Fruit fly (Drosophila melanogaster) whole organism, prepupa: ENCODE measurements around the gene CG8173.

Experiments used
- CG10631 ChIP-seq: fragments of 200-800 bp; sonication (Bioruptor generic); optimal IDR thresholded peaks from 2 replicates; lab custom pipeline; 2016; ENCODE audit warnings: missing biosample characterization, missing genetic modification characterization
- CG11294 ChIP-seq: fragments of 200-800 bp; sonication (Bioruptor generic); IDR thresholded peaks from 2 replicates; pipeline ENCODE4 v1.3.6; 2022; ENCODE audit warnings: missing biosample characterization, missing genetic modification characterization
- CG1621 ChIP-seq: fragments of 200-800 bp; sonication (Bioruptor generic); optimal IDR thresholded peaks from 3 replicates; lab custom pipeline; 2018; ENCODE audit warnings: missing biosample characterization, mild to moderate bottlenecking, missing genetic modification characterization
- CG16779 ChIP-seq: fragments of 200-800 bp; sonication (Bioruptor generic); optimal IDR thresholded peaks from 3 replicates; lab custom pipeline; 2017; ENCODE audit warnings: missing biosample characterization, mild to moderate bottlenecking, missing genetic modification characterization
- CG6276 ChIP-seq: fragments of 200-800 bp; sonication (Bioruptor generic); optimal IDR thresholded peaks from 2 replicates; lab custom pipeline; 2017; ENCODE audit warnings: missing biosample characterization, mild to moderate bottlenecking, missing genetic modification characterization
- CG6854 ChIP-seq: fragments of 200-800 bp; sonication (Bioruptor generic); optimal IDR thresholded peaks from 2 replicates; lab custom pipeline; 2017; ENCODE audit warnings: missing biosample characterization, mild to moderate bottlenecking, missing genetic modification characterization
- CG8632 ChIP-seq: fragments of 200-800 bp; sonication (Bioruptor generic); optimal IDR thresholded peaks from 3 replicates; lab custom pipeline; 2016; ENCODE audit warnings: missing biosample characterization, missing genetic modification characterization
- Eip78C ChIP-seq: fragments of 200-800 bp; sonication (Bioruptor generic); peaks from one replicate; lab custom pipeline; 2016; ENCODE audit warnings: missing biosample characterization, missing genetic modification characterization
- Ets21C ChIP-seq: fragments of 200-800 bp; sonication (Bioruptor generic); optimal IDR thresholded peaks from 3 replicates; lab custom pipeline; 2016; ENCODE audit warnings: missing biosample characterization, missing genetic modification characterization
- fd59A ChIP-seq: fragments of 200-800 bp; sonication (Bioruptor generic); optimal IDR thresholded peaks from 2 replicates; lab custom pipeline; 2017; ENCODE audit warnings: missing biosample characterization, mild to moderate bottlenecking, missing genetic modification characterization, missing genetic modification reagents
- pdm3 ChIP-seq: fragments of 200-800 bp; sonication (Bioruptor generic); optimal IDR thresholded peaks from 3 replicates; lab custom pipeline; 2016; ENCODE audit warnings: missing biosample characterization, missing genetic modification characterization
- ss ChIP-seq, 2 experiments: fragments of 200-800 bp; sonication (Bioruptor generic); optimal IDR thresholded peaks; 2 replicates in 1 of 2; 3 replicates in 1 of 2; lab custom pipeline; 2017 to 2018; ENCODE audit warnings: mild to moderate bottlenecking in 2 of 2, missing biosample characterization in 2 of 2, missing genetic modification characterization in 2 of 2, moderate library complexity in 1 of 2
- topi ChIP-seq: fragments of 200-800 bp; sonication (Bioruptor generic); optimal IDR thresholded peaks from 3 replicates; lab custom pipeline; 2016; ENCODE audit warnings: missing biosample characterization, missing genetic modification characterization

- TF ChIP-seq CG6854 (GFP tag; lab: Kevin White, UChicago) (no peak), ss (GFP tag; optimal IDR thresholded peaks at IDR 0.05; lab: Kevin White, UChicago) (peak in 1 of 2 experiments; percentile 70), CG11294 (GFP tag; lab: Robert Waterston, UW) (no peak), CG1621 (tag; lab: Kevin White, UChicago) (no peak), pdm3 (GFP tag; lab: Kevin White, UChicago) (no peak), CG6276 (GFP tag; lab: Kevin White, UChicago) (no peak), CG16779 (tag; lab: Kevin White, UChicago) (no peak), Ets21C (GFP tag; lab: Kevin White, UChicago) (no peak), CG8632 (GFP tag; lab: Kevin White, UChicago) (no peak), fd59A (no peak), Eip78C (peak; percentile 38), CG10631 (GFP tag; lab: Kevin White, UChicago) (no peak), topi (GFP tag; lab: Kevin White, UChicago) (no peak)
These were observed 27.7 kb upstream of the CG8173 start for dm6 chrX:17737024-17737685.
